Worm (Caenorhabditis elegans) whole organism, L3 larva: ENCODE results near the gene F12A10.1.
"Not testable (repeated sequence)": the region's sequence is repeated elsewhere in the genome, so short reads cannot be mapped to it uniquely, and the experiment has no call there.

ENCODE experiments used
- R02D3.7 ChIP-seq: fragments of 150-350 bp; optimal IDR thresholded peaks from 2 replicates; lab custom pipeline; 2014; ENCODE audit warnings: missing biosample characterization, missing genetic modification characterization
- ZK546.5 ChIP-seq: sonication (generic microtip); optimal IDR thresholded peaks from 2 replicates; lab custom pipeline; 2017; ENCODE audit warnings: missing biosample characterization, missing genetic modification characterization
- aly-2 ChIP-seq: fragments of 150-350 bp; optimal IDR thresholded peaks from 2 replicates; lab custom pipeline; 2014; ENCODE audit warnings: missing biosample characterization, missing genetic modification characterization
- ama-1 ChIP-seq: fragments of 150-350 bp; optimal IDR thresholded peaks from 2 replicates; lab custom pipeline; 2018
- ceh-16 ChIP-seq: sonication (generic microtip); optimal IDR thresholded peaks from 2 replicates; lab custom pipeline; 2017; ENCODE audit warnings: missing biosample characterization, missing genetic modification characterization
- ceh-28 ChIP-seq: fragments of 150-350 bp; optimal IDR thresholded peaks from 2 replicates; lab custom pipeline; 2014; ENCODE audit warnings: missing biosample characterization, missing genetic modification reagents, missing genetic modification characterization
- ceh-9 ChIP-seq: sonication (generic microtip); optimal IDR thresholded peaks from 2 replicates; lab custom pipeline; 2018; ENCODE audit warnings: missing biosample characterization, missing genetic modification characterization
- egl-27 ChIP-seq: sonication (generic microtip); optimal IDR thresholded peaks from 4 replicates; lab custom pipeline; 2017; ENCODE audit warnings: missing biosample characterization, missing genetic modification reagents, missing genetic modification characterization
- egl-5 ChIP-seq: fragments of 150-350 bp; optimal IDR thresholded peaks from 2 replicates; lab custom pipeline; 2017; ENCODE audit warnings: missing biosample characterization, missing genetic modification reagents, missing genetic modification characterization, inconsistent platforms
- elt-1 ChIP-seq: fragments of 150-350 bp; optimal IDR thresholded peaks from 2 replicates; lab custom pipeline; 2014; ENCODE audit warnings: missing biosample characterization, missing genetic modification characterization
- elt-2 ChIP-seq: sonication (generic microtip); optimal IDR thresholded peaks from 2 replicates; lab custom pipeline; 2016; ENCODE audit warnings: missing genetic modification reagents, mild to moderate bottlenecking, missing genetic modification characterization, missing compliant biosample characterization
- elt-3 ChIP-seq, 3 experiments: fragments of 150-350 bp in 1 of 3; sonication (generic microtip) in 2 of 3; optimal IDR thresholded peaks; 2 replicates in 2 of 3; 4 replicates in 1 of 3; lab custom pipeline; 2014 to 2017; ENCODE audit warnings: missing biosample characterization in 3 of 3, missing genetic modification characterization in 3 of 3
- fkh-10 ChIP-seq: sonication (generic microtip); optimal IDR thresholded peaks from 2 replicates; lab custom pipeline; 2017; ENCODE audit warnings: missing biosample characterization, missing genetic modification reagents, missing genetic modification characterization
- fkh-2 ChIP-seq: fragments of 150-350 bp; optimal IDR thresholded peaks from 2 replicates; lab custom pipeline; 2014; ENCODE audit warnings: missing biosample characterization, missing genetic modification reagents, missing genetic modification characterization
- fos-1 ChIP-seq: fragments of 150-350 bp; optimal IDR thresholded peaks from 2 replicates; lab custom pipeline; 2014; ENCODE audit warnings: missing biosample characterization, missing genetic modification characterization
- hmg-11 ChIP-seq: sonication (generic microtip); optimal IDR thresholded peaks from 2 replicates; lab custom pipeline; 2016; ENCODE audit warnings: missing genetic modification characterization, missing compliant biosample characterization
- jun-1 ChIP-seq: fragments of 150-350 bp; optimal IDR thresholded peaks from 2 replicates; lab custom pipeline; 2014; ENCODE audit warnings: missing biosample characterization, missing genetic modification reagents, missing genetic modification characterization
- lin-15B ChIP-seq: fragments of 150-350 bp; optimal IDR thresholded peaks from 2 replicates; lab custom pipeline; 2014; ENCODE audit warnings: missing biosample characterization, missing genetic modification characterization
- lin-39 ChIP-seq: fragments of 150-350 bp; optimal IDR thresholded peaks from 2 replicates; lab custom pipeline; 2018; ENCODE audit warnings: missing biosample characterization, missing genetic modification reagents, missing genetic modification characterization
- lsy-12 ChIP-seq: sonication (generic microtip); optimal IDR thresholded peaks from 2 replicates; lab custom pipeline; 2016; ENCODE audit warnings: mild to moderate bottlenecking, missing genetic modification characterization, missing compliant biosample characterization
- mdl-1 ChIP-seq: fragments of 150-350 bp; optimal IDR thresholded peaks from 2 replicates; lab custom pipeline; 2014; ENCODE audit warnings: missing biosample characterization, missing genetic modification characterization
- mml-1 ChIP-seq: fragments of 150-350 bp; sonication (generic microtip); optimal IDR thresholded peaks from 3 replicates; lab custom pipeline; 2014; ENCODE audit warnings: missing biosample characterization, missing genetic modification characterization
- nfya-1 ChIP-seq: sonication (generic microtip); optimal IDR thresholded peaks from 2 replicates; lab custom pipeline; 2017; ENCODE audit warnings: missing genetic modification characterization, mild to moderate bottlenecking, missing compliant biosample characterization, antibody characterized with exemption, moderate library complexity; ENCODE audit not compliant: insufficient read depth
- nhr-11 ChIP-seq: fragments of 150-350 bp; optimal IDR thresholded peaks from 2 replicates; lab custom pipeline; 2014; ENCODE audit warnings: missing biosample characterization, missing genetic modification characterization
- nhr-12 ChIP-seq: fragments of 150-350 bp; optimal IDR thresholded peaks from 2 replicates; lab custom pipeline; 2014; ENCODE audit warnings: missing biosample characterization, missing genetic modification characterization
- nhr-23 ChIP-seq: fragments of 150-350 bp; optimal IDR thresholded peaks from 2 replicates; lab custom pipeline; 2014; ENCODE audit warnings: missing biosample characterization, missing genetic modification reagents, missing genetic modification characterization
- nhr-237 ChIP-seq: fragments of 150-350 bp; optimal IDR thresholded peaks from 2 replicates; lab custom pipeline; 2014; ENCODE audit warnings: missing biosample characterization, missing genetic modification characterization
- nhr-25 ChIP-seq: sonication (generic microtip); optimal IDR thresholded peaks from 2 replicates; lab custom pipeline; 2017; ENCODE audit warnings: missing biosample characterization, missing genetic modification characterization
- nhr-28 ChIP-seq: fragments of 150-350 bp; optimal IDR thresholded peaks from 2 replicates; lab custom pipeline; 2014; ENCODE audit warnings: missing biosample characterization, missing genetic modification characterization
- nhr-43 ChIP-seq: sonication (generic microtip); optimal IDR thresholded peaks from 2 replicates; lab custom pipeline; 2016; ENCODE audit warnings: mild to moderate bottlenecking, missing genetic modification characterization, missing compliant biosample characterization; ENCODE audit not compliant: poor library complexity, severe bottlenecking
- nhr-67 ChIP-seq: fragments of 150-350 bp; optimal IDR thresholded peaks from 2 replicates; lab custom pipeline; 2014; ENCODE audit warnings: missing biosample characterization, missing genetic modification characterization
- nhr-76 ChIP-seq: fragments of 150-350 bp; sonication (generic microtip); optimal IDR thresholded peaks from 5 replicates; lab custom pipeline; 2014; ENCODE audit warnings: missing biosample characterization, missing genetic modification characterization
- nhr-77 ChIP-seq: fragments of 150-350 bp; optimal IDR thresholded peaks from 2 replicates; lab custom pipeline; 2014; ENCODE audit warnings: missing biosample characterization, missing genetic modification characterization
- pha-4 ChIP-seq: fragments of 150-350 bp; optimal IDR thresholded peaks from 2 replicates; lab custom pipeline; 2014; ENCODE audit warnings: missing biosample characterization, missing genetic modification reagents, missing genetic modification characterization
- pqm-1 ChIP-seq: fragments of 150-350 bp; optimal IDR thresholded peaks from 2 replicates; lab custom pipeline; 2017; ENCODE audit warnings: missing biosample characterization, missing genetic modification characterization, inconsistent platforms
- skn-1 ChIP-seq: fragments of 150-350 bp; optimal IDR thresholded peaks from 2 replicates; lab custom pipeline; 2014; ENCODE audit warnings: missing biosample characterization, missing genetic modification characterization
- snpc-4 ChIP-seq: fragments of 150-350 bp; optimal IDR thresholded peaks from 2 replicates; lab custom pipeline; 2014; ENCODE audit warnings: missing biosample characterization, missing genetic modification characterization
- tbx-2 ChIP-seq: sonication (generic microtip); optimal IDR thresholded peaks from 2 replicates; lab custom pipeline; 2016; ENCODE audit warnings: mild to moderate bottlenecking, missing genetic modification characterization, missing compliant biosample characterization
- unc-39 ChIP-seq: sonication (generic microtip); optimal IDR thresholded peaks from 4 replicates; lab custom pipeline; 2017; ENCODE audit warnings: missing biosample characterization, missing genetic modification characterization
- ztf-11 ChIP-seq: fragments of 150-350 bp; optimal IDR thresholded peaks from 2 replicates; lab custom pipeline; 2014; ENCODE audit warnings: missing biosample characterization, missing genetic modification characterization
- ztf-4 ChIP-seq: fragments of 150-350 bp; optimal IDR thresholded peaks from 2 replicates; lab custom pipeline; 2014; ENCODE audit warnings: missing biosample characterization, missing genetic modification characterization

Gene F12A10.1

DNA sequence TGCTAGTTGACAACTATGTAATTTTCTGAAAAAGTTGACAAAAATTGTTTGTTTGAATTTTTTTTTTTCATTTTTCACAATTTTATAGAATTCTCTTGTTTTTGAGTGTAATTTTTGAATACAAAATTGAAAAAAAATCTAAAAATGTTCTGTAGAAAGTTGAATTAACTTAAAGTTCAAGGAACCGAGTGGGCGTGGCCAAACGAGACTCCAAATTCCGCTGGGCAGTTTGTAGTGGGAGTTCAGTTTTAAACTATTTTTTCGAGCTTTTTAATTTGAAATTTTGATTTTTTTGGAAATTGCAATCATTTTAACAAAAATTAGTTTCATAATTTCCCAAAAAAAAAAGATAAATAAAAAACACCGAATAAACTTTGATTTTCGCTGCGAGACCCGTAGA is 40.7 kb downstream of the F12A10.1 start:
- TF ChIP-seq ceh-28 (tag; lab: Kevin White, UChicago) = no peak
- no peak for TF ChIP-seq elt-1 (tag; lab: Kevin White, UChicago)
- no peak for TF ChIP-seq elt-3 (tag; optimal IDR thresholded peaks at IDR 0.05; lab: Kevin White, UChicago)
- TF ChIP-seq ama-1 = no peak
- TF ChIP-seq R02D3.7 (tag; lab: Kevin White, UChicago) = no peak
- no peak for TF ChIP-seq lsy-12 (tag; lab: Kevin White, UChicago)
- TF ChIP-seq pqm-1 = no peak
- TF ChIP-seq nhr-237 (tag; lab: Kevin White, UChicago) = no peak
- no peak for TF ChIP-seq lin-15B (tag; lab: Kevin White, UChicago)
- no peak for TF ChIP-seq nhr-43

DNA sequence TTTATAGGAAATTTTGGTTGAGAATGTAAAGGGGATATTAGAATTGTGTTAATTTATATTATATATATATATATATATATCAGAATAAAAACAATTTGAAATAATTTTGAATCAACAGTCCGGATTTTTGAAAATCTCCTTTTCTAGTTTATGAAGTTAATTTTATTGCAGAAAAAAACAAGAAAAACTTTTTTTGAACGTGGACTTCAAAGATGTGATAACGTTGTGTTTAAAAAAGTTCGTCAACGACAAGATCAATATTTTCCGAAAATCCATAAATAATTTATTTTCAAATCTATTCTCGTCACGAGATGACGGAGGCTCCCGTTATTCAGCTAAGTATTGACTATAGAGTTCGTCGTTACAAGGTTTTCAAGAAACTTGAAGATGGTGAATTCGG is 41.2 kb downstream of the F12A10.1 start, which contains the start of gene C17C3.11:
C17C3.11 (plus strand) TSS at position 301 of the 400 bp plus-strand sequence.
- no peak for TF ChIP-seq tbx-2 (tag; lab: Kevin White, UChicago)
- no peak for TF ChIP-seq ceh-9 (tag; lab: Kevin White, UChicago)
- no peak for TF ChIP-seq ama-1
- TF ChIP-seq egl-27 (tag; lab: Kevin White, UChicago) = no peak
- TF ChIP-seq pqm-1 = no peak
- TF ChIP-seq aly-2 (tag; lab: Kevin White, UChicago) = no peak
- no peak for TF ChIP-seq elt-3 (tag; optimal IDR thresholded peaks at IDR 0.05; lab: Kevin White, UChicago)
- TF ChIP-seq skn-1 = no peak
- TF ChIP-seq nhr-237 (tag; lab: Kevin White, UChicago) = no peak
- TF ChIP-seq nhr-67 (tag; lab: Kevin White, UChicago) = no peak
- TF ChIP-seq ztf-11 (tag; lab: Kevin White, UChicago) = no peak

DNA sequence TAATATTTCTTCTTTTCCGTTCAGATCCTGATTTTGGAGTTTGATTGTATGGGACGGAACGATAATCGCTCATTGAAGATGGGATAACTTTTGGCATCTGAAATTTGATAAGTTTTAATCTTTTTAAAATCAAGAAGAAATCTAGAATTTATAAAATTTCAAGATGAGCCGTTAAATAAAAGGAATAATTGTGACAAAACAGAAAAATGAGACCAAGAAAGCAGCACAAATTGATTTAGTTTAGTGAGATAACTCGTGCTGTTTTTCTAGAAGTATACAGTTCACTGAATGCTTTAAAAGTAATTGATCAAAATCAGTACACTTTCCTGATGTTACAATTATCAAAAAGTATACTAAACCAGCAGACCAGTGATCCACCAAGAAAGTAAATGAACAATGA is 43.8 kb downstream of the F12A10.1 start, which contains the start of gene hlh-27:
hlh-27 (minus strand) TSS at position 101 of the 400 bp plus-strand sequence.
- not testable (repeated sequence) for TF ChIP-seq skn-1; nhr-11 (tag; lab: Kevin White, UChicago); nhr-67 (tag; lab: Kevin White, UChicago)
- TF ChIP-seq, all 47 proteins: peak for 0; not testable (repeated sequence) for 47

DNA sequence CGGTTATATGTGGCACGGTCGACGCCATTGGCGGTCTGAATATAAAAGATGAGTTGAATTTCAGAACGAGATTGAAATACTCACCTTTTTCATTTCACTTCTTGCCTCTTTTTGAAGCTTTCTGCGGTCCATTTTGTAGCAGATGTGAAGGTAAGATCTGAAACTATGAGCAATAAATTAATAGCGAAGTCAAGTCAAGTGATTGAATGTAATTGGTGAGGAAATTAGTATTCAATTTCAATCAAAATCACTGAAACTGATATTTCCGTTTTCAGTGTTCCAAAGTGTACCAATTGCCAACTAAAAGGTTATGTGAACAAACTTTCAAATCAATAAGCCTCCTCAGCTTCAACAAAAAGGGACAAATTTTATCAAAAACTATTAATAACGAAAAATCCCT is 45.3 kb downstream of the F12A10.1 start, which contains the start of gene C17C3.24:
C17C3.24 (minus strand) TSS at position 101 of the 400 bp plus-strand sequence.
- no peak for TF ChIP-seq elt-2 (tag; lab: Kevin White, UChicago)
- TF ChIP-seq elt-1 (tag; lab: Kevin White, UChicago) = no peak

DNA sequence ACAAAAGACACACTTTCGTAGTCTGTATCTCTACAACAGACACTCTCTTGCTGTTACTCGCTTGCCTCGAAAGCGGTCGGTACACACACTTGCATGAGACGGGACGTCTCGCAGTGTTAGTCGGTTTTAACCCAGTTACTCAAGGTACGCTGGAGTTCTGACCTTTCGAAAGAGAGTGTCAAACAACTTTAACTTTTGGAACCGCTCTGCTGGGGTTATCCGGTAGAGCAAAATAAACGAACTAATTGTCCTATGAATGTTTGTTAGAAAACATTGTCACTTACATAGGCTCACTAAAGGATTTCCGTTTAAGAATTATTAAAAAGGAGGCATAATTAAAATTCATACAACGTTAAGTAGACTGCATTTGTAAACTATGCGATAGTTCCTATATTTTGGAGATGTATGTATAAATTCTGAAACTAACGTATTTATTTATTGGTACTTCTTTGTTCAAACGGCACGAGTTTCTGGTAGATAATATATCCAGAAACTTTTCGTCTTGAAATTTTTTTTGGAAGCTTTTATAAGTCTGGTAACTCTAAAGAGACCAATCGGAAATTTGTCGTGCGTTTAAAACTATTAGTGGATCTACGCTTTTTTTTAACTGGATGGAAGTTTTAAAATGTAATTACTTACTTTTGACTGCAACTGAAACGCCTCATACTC is 47.3 kb downstream of the F12A10.1 start:
- TF ChIP-seq ztf-11 (tag; lab: Kevin White, UChicago) (peak; percentile 61), mml-1 (tag; lab: Kevin White, UChicago) (no peak), ZK546.5 (peak; percentile 44), unc-39 (tag; lab: Kevin White, UChicago) (peak; percentile 35), nhr-76 (tag; lab: Kevin White, UChicago) (peak; percentile 52), nhr-67 (tag; lab: Kevin White, UChicago) (peak; percentile 53), mdl-1 (tag; lab: Kevin White, UChicago) (peak; percentile 29), nfya-1 (peak; percentile 97), nhr-237 (tag; lab: Kevin White, UChicago) (peak; percentile 57), nhr-12 (tag; lab: Kevin White, UChicago) (no peak), fkh-10 (peak; percentile 99), egl-5 (tag; lab: Kevin White, UChicago) (peak; percentile 96), nhr-77 (tag; lab: Kevin White, UChicago) (peak; percentile 93), R02D3.7 (tag; lab: Kevin White, UChicago) (peak; percentile 90), nhr-28 (tag; lab: Kevin White, UChicago) (peak; percentile 76), nhr-25 (peak; percentile 99), ceh-28 (tag; lab: Kevin White, UChicago) (peak; percentile 94), fkh-2 (tag; lab: Kevin White, UChicago) (peak; percentile 95), tbx-2 (tag; lab: Kevin White, UChicago) (peak; percentile 97), ceh-9 (tag; lab: Kevin White, UChicago) (no peak), ceh-16 (peak; percentile 80), jun-1 (peak; percentile 98), elt-3 (tag; optimal IDR thresholded peaks at IDR 0.05; lab: Kevin White, UChicago) (peak in 2 of 3 experiments; percentile 77 to 92), snpc-4 (tag; lab: Kevin White, UChicago) (peak; percentile 100), elt-1 (tag; lab: Kevin White, UChicago) (peak; percentile 54), ama-1 (peak; percentile 100), ztf-4 (tag; lab: Kevin White, UChicago) (peak; percentile 91), lin-15B (tag; lab: Kevin White, UChicago) (peak; percentile 85), nhr-23 (tag; lab: Kevin White, UChicago) (peak; percentile 99), egl-27 (tag; lab: Kevin White, UChicago) (peak; percentile 71), fos-1 (tag; lab: Kevin White, UChicago) (peak; percentile 90), hmg-11 (tag; lab: Kevin White, UChicago) (peak; percentile 98), elt-2 (tag; lab: Kevin White, UChicago) (peak; percentile 97), lin-39 (peak; percentile 97), pha-4 (peak; percentile 99), pqm-1 (peak; percentile 94)
